Fruit fly (Drosophila melanogaster): ENCODE measurements around the gene Setx.

DNA sequence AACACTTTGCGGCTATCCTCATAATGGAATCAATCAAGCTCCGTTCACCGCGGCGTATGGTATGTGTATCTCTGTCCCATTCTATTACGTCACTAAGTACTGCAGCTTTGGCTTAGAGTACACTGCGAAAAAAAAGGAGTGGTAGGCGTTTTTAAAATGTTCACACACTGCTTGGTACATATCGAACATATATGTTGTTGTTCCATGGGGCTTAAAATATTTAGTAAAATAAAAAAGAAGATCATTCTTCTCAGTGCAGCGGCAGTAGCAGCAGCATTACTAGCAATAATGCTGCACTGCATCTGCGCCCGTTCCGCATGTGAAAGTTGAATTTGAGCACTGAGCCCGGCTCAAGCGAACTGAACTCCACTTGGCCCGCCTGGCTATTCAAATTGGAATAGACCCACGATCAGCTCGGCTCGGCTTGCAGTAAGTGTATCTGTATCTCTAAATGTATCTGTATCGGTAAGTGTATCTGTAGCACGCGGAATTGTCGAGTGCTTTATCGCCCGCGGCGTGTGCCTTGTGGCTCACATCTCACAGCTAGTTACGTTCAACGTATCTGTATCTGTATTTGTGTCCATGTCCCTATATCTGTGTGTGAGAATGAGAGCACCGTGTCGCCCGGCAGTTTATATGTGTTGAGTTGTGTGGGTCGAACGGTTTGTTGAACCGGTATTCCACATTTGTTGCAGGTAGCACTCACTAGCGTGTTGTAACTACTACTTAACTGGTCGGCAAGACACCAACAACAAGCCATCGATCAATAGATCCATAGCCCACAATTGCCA lies 16.1 kb upstream of the Setx start:
- TF ChIP-seq CG9948 (tag; optimal IDR thresholded peaks at IDR 0.05) (peak; percentile 66), gl (tag; optimal IDR thresholded peaks at IDR 0.05) (no peak), rn (GFP tag; IDR thresholded peaks at IDR 0.05) (peak; percentile 89), EcR (GFP tag; optimal IDR thresholded peaks at IDR 0.05) (peak; percentile 87), CG32121 (GFP tag; IDR thresholded peaks at IDR 0.05) (peak; percentile 96), CG14655 (GFP tag; optimal IDR thresholded peaks at IDR 0.05) (peak; percentile 93), CG12605 (GFP tag; IDR thresholded peaks at IDR 0.05) (peak; percentile 89), fd96Ca (GFP tag; IDR thresholded peaks at IDR 0.05) (peak; percentile 96), Snoo (tag; optimal IDR thresholded peaks at IDR 0.05) (peak; percentile 23), CG17806 (tag; optimal IDR thresholded peaks at IDR 0.05) (peak; percentile 67), Pif1B (GFP tag; optimal IDR thresholded peaks at IDR 0.05) (peak; percentile 59), CG8159 (tag; optimal IDR thresholded peaks at IDR 0.05) (peak; percentile 69), Ets98B (GFP tag; IDR thresholded peaks at IDR 0.05) (peak; percentile 97), CG15710 (tag; optimal IDR thresholded peaks at IDR 0.05) (peak; percentile 49)
